Fruit fly (Drosophila melanogaster): ENCODE data around the gene Cep290.

The Cep290 gene

DNA sequence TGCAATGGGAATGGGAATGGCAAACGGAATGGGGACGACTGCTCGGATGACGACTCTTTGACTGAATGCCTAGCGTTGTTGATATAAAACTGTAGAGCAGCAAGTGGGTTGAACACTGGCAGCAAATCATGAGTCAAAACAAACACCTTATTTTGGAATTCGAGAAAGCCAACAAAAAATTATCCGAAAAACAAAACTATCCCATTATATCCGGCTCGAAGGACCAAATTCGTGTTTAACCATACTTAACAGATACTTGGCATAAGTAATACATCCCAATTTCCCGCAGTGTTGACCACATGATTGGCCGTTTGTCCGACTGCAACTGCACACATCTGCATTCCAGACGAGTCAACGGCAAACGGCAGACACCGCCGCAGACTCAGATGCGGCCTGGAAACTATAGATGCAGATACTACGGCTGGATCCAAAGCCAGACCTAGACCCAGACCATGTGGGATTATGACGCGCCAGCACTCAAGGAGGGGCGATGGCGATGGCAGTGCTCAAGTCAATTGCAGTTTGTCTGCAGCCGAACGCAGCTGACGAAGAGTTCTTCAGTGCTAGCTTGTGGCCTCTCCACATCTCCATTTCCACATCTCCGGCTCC lies 30.4 kb upstream of the Cep290 start:
- TF ChIP-seq CG16779 (tag; optimal IDR thresholded peaks at IDR 0.05) = peak; percentile 85
- peak; percentile 92 for TF ChIP-seq CG11294 (GFP tag; IDR thresholded peaks at IDR 0.05)
- TF ChIP-seq CG34406 (GFP tag; optimal IDR thresholded peaks at IDR 0.05) = peak; percentile 62
- TF ChIP-seq CG6808 (GFP tag; optimal IDR thresholded peaks at IDR 0.05) = peak; percentile 86
- no peak for TF ChIP-seq Eip93F (GFP tag; optimal IDR thresholded peaks at IDR 0.05)
- peak; percentile 13 for TF ChIP-seq Sox102F (GFP tag; optimal IDR thresholded peaks at IDR 0.05)
- peak; percentile 61 for TF ChIP-seq CG8319 (GFP tag; optimal IDR thresholded peaks at IDR 0.05)
- TF ChIP-seq Sox14 (GFP tag; optimal IDR thresholded peaks at IDR 0.05) = peak; percentile 91
- peak; percentile 96 for TF ChIP-seq CG32006 (GFP tag; optimal IDR thresholded peaks at IDR 0.05)
- peak; percentile 95 for TF ChIP-seq Hr4 (GFP tag; optimal IDR thresholded peaks at IDR 0.05)
- TF ChIP-seq fd59A (GFP tag; optimal IDR thresholded peaks at IDR 0.05) = peak; percentile 88
- TF ChIP-seq CG4318 (GFP tag; optimal IDR thresholded peaks at IDR 0.05) = peak; percentile 92
- TF ChIP-seq Eip75B (GFP tag; optimal IDR thresholded peaks at IDR 0.05) = peak; percentile 88
- peak; percentile 17 for TF ChIP-seq cyc (GFP tag; optimal IDR thresholded peaks at IDR 0.05)
- TF ChIP-seq CG10631 (GFP tag; optimal IDR thresholded peaks at IDR 0.05) = peak; percentile 91
- TF ChIP-seq Ets21C (GFP tag; optimal IDR thresholded peaks at IDR 0.05) = no peak
- TF ChIP-seq topi (GFP tag; optimal IDR thresholded peaks at IDR 0.05) = peak; percentile 47
- TF ChIP-seq Smox (GFP tag; optimal IDR thresholded peaks at IDR 0.05) = peak; percentile 4
- TF ChIP-seq Met (GFP tag; optimal IDR thresholded peaks at IDR 0.05) = peak; percentile 53
- peak; percentile 77 for TF ChIP-seq CG11762 (GFP tag; optimal IDR thresholded peaks at IDR 0.05; ENCODE audit: insufficient read depth)
- peak; percentile 92 for TF ChIP-seq CG1621 (tag; optimal IDR thresholded peaks at IDR 0.05)
- TF ChIP-seq net (GFP tag; optimal IDR thresholded peaks at IDR 0.05) = peak; percentile 85
- TF ChIP-seq CG3032 (tag; optimal IDR thresholded peaks at IDR 0.05) = peak; percentile 90
- peak; percentile 73 for TF ChIP-seq CG9139 (GFP tag; optimal IDR thresholded peaks at IDR 0.05)
- peak; percentile 70 to 81 for TF ChIP-seq ss (GFP tag; optimal IDR thresholded peaks at IDR 0.05)
- TF ChIP-seq CG8632 (GFP tag; optimal IDR thresholded peaks at IDR 0.05) = peak; percentile 73
- peak; percentile 85 to 88 for TF ChIP-seq salr (GFP tag; optimal IDR thresholded peaks at IDR 0.05)
- TF ChIP-seq CG6276 (GFP tag; optimal IDR thresholded peaks at IDR 0.05) = peak; percentile 95
- peak; percentile 81 for TF ChIP-seq Hr38 (GFP tag; optimal IDR thresholded peaks at IDR 0.05)
- peak; percentile 31 for TF ChIP-seq esn (GFP tag; optimal IDR thresholded peaks at IDR 0.05)
- peak; percentile 85 for TF ChIP-seq CG7368 (GFP tag; optimal IDR thresholded peaks at IDR 0.05)
- peak; percentile 51 for TF ChIP-seq Sox15 (GFP tag; optimal IDR thresholded peaks at IDR 0.05)
- peak; percentile 97 for TF ChIP-seq eg (GFP tag; IDR thresholded peaks at IDR 0.05)
- TF ChIP-seq Hr39 (GFP tag; optimal IDR thresholded peaks at IDR 0.05) = peak; percentile 37
- TF ChIP-seq OdsH (GFP tag; optimal IDR thresholded peaks at IDR 0.05) = peak; percentile 89
- peak; percentile 96 for TF ChIP-seq Gug (GFP tag; IDR thresholded peaks at IDR 0.05)
- TF ChIP-seq dsx (GFP tag; optimal IDR thresholded peaks at IDR 0.05; ENCODE audit: poor library complexity, severe bottlenecking) = peak; percentile 81
- TF ChIP-seq Eip78C (GFP tag) = peak; percentile 96
- TF ChIP-seq Lpt (GFP tag; optimal IDR thresholded peaks at IDR 0.05) = peak; percentile 93
- TF ChIP-seq spab (GFP tag; optimal IDR thresholded peaks at IDR 0.05) = peak; percentile 87
- peak; percentile 25 for TF ChIP-seq CG31627 (GFP tag; optimal IDR thresholded peaks at IDR 0.05)
- TF ChIP-seq CG10669 (GFP tag; optimal IDR thresholded peaks at IDR 0.05) = peak; percentile 90
- peak; percentile 92 for TF ChIP-seq Ets96B (tag; optimal IDR thresholded peaks at IDR 0.05)
- TF ChIP-seq acj6 (GFP tag; optimal IDR thresholded peaks at IDR 0.05) = peak; percentile 88
- TF ChIP-seq Blimp-1 (GFP tag; optimal IDR thresholded peaks at IDR 0.05) = no peak
- TF ChIP-seq svp (GFP tag) = peak; percentile 76
- TF ChIP-seq fd85E (GFP tag; optimal IDR thresholded peaks at IDR 0.05) = peak; percentile 49
- peak; percentile 92 for TF ChIP-seq CG3919 (GFP tag; optimal IDR thresholded peaks at IDR 0.05)
- no peak for TF ChIP-seq vri (GFP tag; optimal IDR thresholded peaks at IDR 0.05)
- no peak for TF ChIP-seq fkh (GFP tag; optimal IDR thresholded peaks at IDR 0.05)
- peak; percentile 96 for TF ChIP-seq CG6163 (GFP tag; IDR thresholded peaks at IDR 0.05)

All from whole organism, prepupa.